Worm (Caenorhabditis elegans) whole organism, young adult: ENCODE data around the gene fut-1.

Source experiments
- B0019.2 ChIP-seq: fragments of 200-800 bp; sonication (Bioruptor generic); conservative IDR thresholded peaks from 2 replicates; pipeline ENCODE4 v1.3.6; 2022; ENCODE audit warnings: missing genetic modification reagents, missing genetic modification characterization, missing compliant biosample characterization
- B0336.3 ChIP-seq: fragments of 200-800 bp; sonication (Bioruptor generic); IDR thresholded peaks from 2 replicates; pipeline ENCODE4 v1.3.6; 2022; ENCODE audit warnings: missing genetic modification characterization, missing compliant biosample characterization
- F10E7.11 ChIP-seq: sonication (generic microtip); optimal IDR thresholded peaks from 2 replicates; lab custom pipeline; 2017; ENCODE audit warnings: mild to moderate bottlenecking, missing genetic modification characterization, moderate library complexity, missing compliant biosample characterization
- F33H1.4 ChIP-seq: fragments of 200-800 bp; sonication (Bioruptor generic); IDR thresholded peaks from 2 replicates; pipeline ENCODE4 v1.3.6; 2022; ENCODE audit warnings: missing genetic modification reagents, missing genetic modification characterization, missing compliant biosample characterization
- F37B4.10 ChIP-seq: fragments of 200-800 bp; sonication (Bioruptor generic); IDR thresholded peaks from 2 replicates; pipeline ENCODE4 v1.3.6; 2022; ENCODE audit warnings: missing genetic modification characterization, missing compliant biosample characterization
- F39B2.1 ChIP-seq: fragments of 200-800 bp; sonication (Bioruptor generic); IDR thresholded peaks from 2 replicates; pipeline ENCODE4 v1.3.6; 2022; ENCODE audit warnings: missing genetic modification reagents, missing genetic modification characterization, missing compliant biosample characterization
- F49E8.2 ChIP-seq: sonication (generic microtip); optimal IDR thresholded peaks from 3 replicates; lab custom pipeline; 2017; ENCODE audit warnings: missing genetic modification characterization, mild to moderate bottlenecking, missing compliant biosample characterization, antibody characterized with exemption, moderate library complexity; ENCODE audit not compliant: insufficient read depth
- F52B5.7 ChIP-seq: sonication (generic microtip); optimal IDR thresholded peaks from 2 replicates; lab custom pipeline; 2016; ENCODE audit warnings: mild to moderate bottlenecking, missing genetic modification characterization, missing compliant biosample characterization
- F55B11.4 ChIP-seq: sonication (generic microtip); optimal IDR thresholded peaks from 2 replicates; lab custom pipeline; 2016; ENCODE audit warnings: missing compliant biosample characterization, missing genetic modification characterization, borderline replicate concordance; ENCODE audit not compliant: insufficient read depth
- K12H6.12 ChIP-seq: fragments of 200-800 bp; sonication (Bioruptor generic); optimal IDR thresholded peaks from 2 replicates; lab custom pipeline; 2018; ENCODE audit warnings: mild to moderate bottlenecking, missing genetic modification characterization, missing compliant biosample characterization
- T26A5.8 ChIP-seq: sonication (generic microtip); optimal IDR thresholded peaks from 2 replicates; lab custom pipeline; 2016; ENCODE audit warnings: missing genetic modification characterization, missing compliant biosample characterization
- ama-1 ChIP-seq, 3 experiments: fragments of 150-350 bp in 1 of 3; sonication (generic microtip) in 2 of 3; optimal IDR thresholded peaks; 2 replicates each; lab custom pipeline; 2014 to 2018; ENCODE audit warnings: missing biosample characterization in 2 of 3, missing genetic modification characterization in 2 of 3, missing genetic modification reagents in 2 of 3
- aptf-2 ChIP-seq: fragments of 200-800 bp; sonication (Bioruptor generic); conservative IDR thresholded peaks from 2 replicates; pipeline ENCODE4 v1.3.6; 2022; ENCODE audit warnings: missing genetic modification reagents, missing genetic modification characterization, missing compliant biosample characterization
- aptf-3 ChIP-seq: fragments of 200-800 bp; sonication (Bioruptor generic); IDR thresholded peaks from 2 replicates; pipeline ENCODE4 v1.3.6; 2022; ENCODE audit warnings: missing genetic modification characterization, missing compliant biosample characterization
- attf-5 ChIP-seq: fragments of 200-800 bp; sonication (Bioruptor generic); optimal IDR thresholded peaks from 2 replicates; lab custom pipeline; 2018; ENCODE audit warnings: mild to moderate bottlenecking, missing genetic modification characterization, missing compliant biosample characterization
- bed-1 ChIP-seq: fragments of 200-800 bp; sonication (Bioruptor generic); IDR thresholded peaks from 2 replicates; pipeline ENCODE4 v1.3.6; 2022; ENCODE audit warnings: missing genetic modification reagents, missing genetic modification characterization, missing compliant biosample characterization
- cebp-1 ChIP-seq, 2 experiments: fragments of 200-800 bp in 1 of 2; sonication (Bioruptor generic) in 1 of 2; sonication (generic microtip) in 1 of 2; IDR thresholded peaks in 1 of 2; optimal IDR thresholded peaks in 1 of 2; 2 replicates each; pipeline versions ENCODE4 v1.3.6 to Lab custom; 2017 to 2022; ENCODE audit warnings: missing compliant biosample characterization in 2 of 2, missing genetic modification characterization in 2 of 2, mild to moderate bottlenecking in 1 of 2, missing genetic modification reagents in 1 of 2, moderate library complexity in 1 of 2
- cebp-2 ChIP-seq: fragments of 200-800 bp; sonication (Bioruptor generic); IDR thresholded peaks from 2 replicates; pipeline ENCODE4 v1.3.6; 2022; ENCODE audit warnings: missing genetic modification characterization, missing compliant biosample characterization
- ceh-40 ChIP-seq: fragments of 200-800 bp; sonication (Bioruptor generic); IDR thresholded peaks from 2 replicates; pipeline ENCODE4 v1.3.6; 2022; ENCODE audit warnings: missing genetic modification characterization, missing compliant biosample characterization
- ceh-91 ChIP-seq: fragments of 200-800 bp; sonication (Bioruptor generic); IDR thresholded peaks from 2 replicates; pipeline ENCODE4 v1.3.6; 2022; ENCODE audit warnings: missing genetic modification reagents, missing genetic modification characterization, missing compliant biosample characterization
- egl-18 ChIP-seq: fragments of 200-800 bp; sonication (Bioruptor generic); IDR thresholded peaks from 2 replicates; pipeline ENCODE4 v1.3.6; 2022; ENCODE audit warnings: missing genetic modification reagents, missing genetic modification characterization, missing compliant biosample characterization
- egl-44 ChIP-seq: fragments of 200-800 bp; sonication (Bioruptor generic); IDR thresholded peaks from 2 replicates; pipeline ENCODE4 v1.3.6; 2022; ENCODE audit warnings: missing genetic modification reagents, missing genetic modification characterization, missing compliant biosample characterization
- him-1 ChIP-seq: sonication (generic microtip); optimal IDR thresholded peaks from 2 replicates; lab custom pipeline; 2016; ENCODE audit warnings: missing genotype, missing genetic modification reagents, missing genetic modification characterization, missing compliant biosample characterization
- hrde-1 ChIP-seq: sonication (generic microtip); optimal IDR thresholded peaks from 2 replicates; lab custom pipeline; 2016; ENCODE audit warnings: missing genetic modification characterization, mild to moderate bottlenecking, missing compliant biosample characterization, moderate library complexity, missing genotype, missing genetic modification reagents, borderline replicate concordance
- let-607 ChIP-seq, 2 experiments: fragments of 200-800 bp in 1 of 2; sonication (Bioruptor generic) in 1 of 2; sonication (generic microtip) in 1 of 2; optimal IDR thresholded peaks; 2 replicates each; lab custom pipeline; 2016 to 2018; ENCODE audit warnings: mild to moderate bottlenecking in 2 of 2, missing compliant biosample characterization in 2 of 2, missing genetic modification characterization in 2 of 2, moderate library complexity in 2 of 2, missing genotype in 1 of 2
- lin-35 ChIP-seq, 3 experiments: fragments of 150-350 bp in 2 of 3; sonication (generic microtip) in 1 of 3; optimal IDR thresholded peaks; 2 replicates each; lab custom pipeline; 2014 to 2018; ENCODE audit warnings: missing biosample characterization in 3 of 3, missing genetic modification characterization in 3 of 3, missing genetic modification reagents in 3 of 3
- lsy-27 ChIP-seq: sonication (generic microtip); optimal IDR thresholded peaks from 2 replicates; lab custom pipeline; 2017; ENCODE audit warnings: missing genetic modification characterization, mild to moderate bottlenecking, missing compliant biosample characterization, antibody characterized with exemption, missing genotype, borderline replicate concordance; ENCODE audit not compliant: insufficient read depth
- madf-10 ChIP-seq: sonication (generic microtip); optimal IDR thresholded peaks from 2 replicates; lab custom pipeline; 2016; ENCODE audit warnings: mild to moderate bottlenecking, missing genetic modification characterization, missing compliant biosample characterization
- mcd-1 ChIP-seq: fragments of 200-800 bp; sonication (Bioruptor generic); IDR thresholded peaks from 2 replicates; pipeline ENCODE4 v1.3.6; 2022; ENCODE audit warnings: missing genetic modification reagents, missing genetic modification characterization, missing compliant biosample characterization
- mel-28 ChIP-seq: sonication (generic microtip); optimal IDR thresholded peaks from 2 replicates; lab custom pipeline; 2016; ENCODE audit warnings: borderline replicate concordance, mild to moderate bottlenecking, missing genetic modification characterization, missing compliant biosample characterization
- nfya-2 ChIP-seq: fragments of 200-800 bp; sonication (Bioruptor generic); IDR thresholded peaks from 2 replicates; pipeline ENCODE4 v1.3.6; 2022; ENCODE audit warnings: missing genetic modification reagents, missing genetic modification characterization, missing compliant biosample characterization
- nfyb-1 ChIP-seq: fragments of 200-800 bp; sonication (Bioruptor generic); IDR thresholded peaks from 2 replicates; pipeline ENCODE4 v1.3.6; 2022; ENCODE audit warnings: missing genetic modification reagents, missing genetic modification characterization, missing compliant biosample characterization
- nhr-179 ChIP-seq: sonication (generic microtip); optimal IDR thresholded peaks from 2 replicates; lab custom pipeline; 2016; ENCODE audit warnings: mild to moderate bottlenecking, missing genetic modification characterization, missing compliant biosample characterization
- nhr-27 ChIP-seq: fragments of 200-800 bp; sonication (Bioruptor generic); optimal IDR thresholded peaks from 2 replicates; lab custom pipeline; 2018; ENCODE audit warnings: mild to moderate bottlenecking, missing genetic modification characterization, moderate library complexity, missing compliant biosample characterization
- nhr-80 ChIP-seq: sonication (generic microtip); optimal IDR thresholded peaks from 2 replicates; lab custom pipeline; 2016; ENCODE audit warnings: missing genetic modification characterization, missing compliant biosample characterization
- pbrm-1 ChIP-seq: fragments of 200-800 bp; sonication (Bioruptor generic); IDR thresholded peaks from 2 replicates; pipeline ENCODE4 v1.3.6; 2022; ENCODE audit warnings: missing genetic modification reagents, missing genetic modification characterization, missing compliant biosample characterization
- rcor-1 ChIP-seq: fragments of 200-800 bp; sonication (Bioruptor generic); IDR thresholded peaks from 2 replicates; pipeline ENCODE4 v1.3.6; 2022; ENCODE audit warnings: missing genetic modification reagents, missing genetic modification characterization, missing compliant biosample characterization
- repo-1 ChIP-seq: sonication (generic microtip); optimal IDR thresholded peaks from 2 replicates; lab custom pipeline; 2017; ENCODE audit warnings: mild to moderate bottlenecking, missing genetic modification characterization, missing compliant biosample characterization
- sdz-38 ChIP-seq: sonication (generic microtip); optimal IDR thresholded peaks from 2 replicates; lab custom pipeline; 2016; ENCODE audit warnings: missing genotype, missing genetic modification characterization, missing compliant biosample characterization
- snpc-1.1 ChIP-seq: sonication (generic microtip); optimal IDR thresholded peaks from 2 replicates; lab custom pipeline; 2017; ENCODE audit warnings: missing genetic modification characterization, mild to moderate bottlenecking, missing compliant biosample characterization, antibody characterized with exemption, moderate library complexity, missing genotype, missing genetic modification reagents; ENCODE audit not compliant: insufficient read depth
- somi-1 ChIP-seq: fragments of 200-800 bp; sonication (Bioruptor generic); optimal IDR thresholded peaks from 2 replicates; lab custom pipeline; 2018; ENCODE audit warnings: mild to moderate bottlenecking, missing genetic modification characterization, missing compliant biosample characterization
- tbp1 ChIP-seq: fragments of 200-800 bp; sonication (Bioruptor generic); optimal IDR thresholded peaks from 2 replicates; lab custom pipeline; 2018; ENCODE audit warnings: mild to moderate bottlenecking, missing genetic modification characterization, missing compliant biosample characterization
- unc-62 ChIP-seq: fragments of 150-350 bp; optimal IDR thresholded peaks from 2 replicates; lab custom pipeline; 2014; ENCODE audit warnings: missing biosample characterization, missing genetic modification reagents, missing genetic modification characterization
- xnd-1 ChIP-seq: sonication (generic microtip); optimal IDR thresholded peaks from 2 replicates; lab custom pipeline; 2016; ENCODE audit warnings: missing genotype, missing genetic modification reagents, missing genetic modification characterization, missing compliant biosample characterization
- ztf-26 ChIP-seq: sonication (generic microtip); optimal IDR thresholded peaks from 2 replicates; lab custom pipeline; 2017; ENCODE audit warnings: missing genetic modification characterization, missing compliant biosample characterization
- ztf-3 ChIP-seq: fragments of 200-800 bp; sonication (Bioruptor generic); optimal IDR thresholded peaks from 2 replicates; lab custom pipeline; 2018; ENCODE audit warnings: mild to moderate bottlenecking, missing genetic modification characterization, missing compliant biosample characterization

Gene fut-1

ce11 chrII:8789828-8790558, 30.6 kb upstream of the fut-1 start, which contains the start of gene F07H5.13 (continued):
- TF ChIP-seq F33H1.4 (GFP tag; lab: Robert Waterston, UW) (no peak), pbrm-1 (GFP tag; lab: Robert Waterston, UW) (peak; percentile 43; the same call in 1 of the 2 replicates), aptf-3 (no peak), attf-5 (GFP tag; lab: Kevin White, UChicago) (no peak), repo-1 (tag; lab: Kevin White, UChicago) (peak; percentile 88), lin-35 (GFP tag; optimal IDR thresholded peaks at IDR 0.05; lab: Kevin White, UChicago) (peak in 1 of 3 experiments; percentile 50), F39B2.1 (no peak), ceh-40 (no peak), B0336.3 (no peak; the same call in 1 of the 2 replicates), rcor-1 (GFP tag; lab: Robert Waterston, UW) (peak; percentile 21; the same call in 1 of the 2 replicates), ceh-91 (GFP tag; lab: Robert Waterston, UW) (no peak), him-1 (tag; lab: Kevin White, UChicago) (no peak), somi-1 (GFP tag; lab: Kevin White, UChicago) (peak; percentile 43), nhr-80 (tag; lab: Kevin White, UChicago) (no peak), let-607 (tag; optimal IDR thresholded peaks at IDR 0.05; lab: Kevin White, UChicago) (no peak), F52B5.7 (tag; lab: Kevin White, UChicago) (peak; percentile 5), F10E7.11 (no peak), nfya-2 (no peak), cebp-1 (GFP tag; IDR thresholded peaks at IDR 0.05; lab: Robert Waterston, UW) (no peak), cebp-1 (tag; optimal IDR thresholded peaks at IDR 0.05; lab: Kevin White, UChicago) (peak; percentile 51), ama-1 (optimal IDR thresholded peaks at IDR 0.05; lab: Kevin White, UChicago) (peak; percentile 74), ama-1 (GFP tag; optimal IDR thresholded peaks at IDR 0.05; lab: Kevin White, UChicago) (no peak), egl-18 (GFP tag; lab: Robert Waterston, UW) (no peak), tbp1 (GFP tag; lab: Kevin White, UChicago) (peak; percentile 0), hrde-1 (no peak), ztf-3 (peak; percentile 11), F49E8.2 (tag; lab: Kevin White, UChicago) (no peak), mcd-1 (GFP tag; lab: Robert Waterston, UW) (no peak), madf-10 (peak; percentile 33), egl-44 (GFP tag; lab: Robert Waterston, UW) (no peak), K12H6.12 (tag; lab: Kevin White, UChicago) (no peak), nhr-27 (no peak), xnd-1 (tag; lab: Kevin White, UChicago) (no peak), snpc-1.1 (tag; lab: Kevin White, UChicago) (no peak), sdz-38 (tag; lab: Kevin White, UChicago) (no peak), aptf-2 (GFP tag; lab: Robert Waterston, UW) (no peak), nfyb-1 (GFP tag; lab: Robert Waterston, UW) (peak; percentile 55), lsy-27 (no peak), T26A5.8 (no peak), F55B11.4 (tag; lab: Kevin White, UChicago) (no peak), cebp-2 (GFP tag; lab: Robert Waterston, UW) (no peak), mel-28 (tag; lab: Kevin White, UChicago) (no peak), B0019.2 (GFP tag; lab: Robert Waterston, UW) (no peak), ztf-26 (tag; lab: Kevin White, UChicago) (peak; percentile 41), unc-62 (no peak), nhr-179 (tag; lab: Kevin White, UChicago) (no peak), bed-1 (GFP tag; lab: Robert Waterston, UW) (no peak), F37B4.10 (GFP tag; lab: Robert Waterston, UW) (no peak)
